Worm (Caenorhabditis elegans): Measurements from ENCODE around the gene lin-1.

lin-1 gene

ce11 chrIV:2316273-2316672, 16.2 kb upstream of the lin-1 start, which contains the start of gene Y38F2AL.12:
Y38F2AL.12 (plus strand) TSS chrIV:2316573.
- TF ChIP-seq flt-1 (GFP tag; IDR thresholded peaks at IDR 0.05) = no peak
- no peak for TF ChIP-seq hmbx-1 (tag; optimal IDR thresholded peaks at IDR 0.05)
- no peak for TF ChIP-seq F13C5.2 (tag; optimal IDR thresholded peaks at IDR 0.05)
- TF ChIP-seq tbx-37 (GFP tag; conservative IDR thresholded peaks at IDR 0.05) = no peak
- TF ChIP-seq ama-1 (optimal IDR thresholded peaks at IDR 0.05) = no peak
- no peak for TF ChIP-seq pes-1 (GFP tag; IDR thresholded peaks at IDR 0.05)
- TF ChIP-seq tra-4 (tag; optimal IDR thresholded peaks at IDR 0.05) = no peak
- no peak for TF ChIP-seq B0310.2 (tag; optimal IDR thresholded peaks at IDR 0.05)
- TF ChIP-seq ceh-36 (tag; optimal IDR thresholded peaks at IDR 0.05) = no peak

- no peak for TF ChIP-seq tbx-37 (GFP tag; conservative IDR thresholded peaks at IDR 0.05)
- no peak for TF ChIP-seq F13C5.2 (tag; optimal IDR thresholded peaks at IDR 0.05)
- TF ChIP-seq flt-1 (GFP tag; IDR thresholded peaks at IDR 0.05) = no peak
- TF ChIP-seq ceh-36 (tag; optimal IDR thresholded peaks at IDR 0.05) = no peak
- no peak for TF ChIP-seq aly-1 (tag; optimal IDR thresholded peaks at IDR 0.05)
- no peak for TF ChIP-seq ets-7 (tag; optimal IDR thresholded peaks at IDR 0.05)
- no peak for TF ChIP-seq sea-1 (GFP tag; conservative IDR thresholded peaks at IDR 0.05)
- no peak for TF ChIP-seq scrt-1 (GFP tag; IDR thresholded peaks at IDR 0.05)
- TF ChIP-seq tra-4 (tag; optimal IDR thresholded peaks at IDR 0.05) = no peak
- TF ChIP-seq pes-1 (GFP tag; IDR thresholded peaks at IDR 0.05) = no peak
- TF ChIP-seq B0310.2 (tag; optimal IDR thresholded peaks at IDR 0.05) = no peak
- TF ChIP-seq hnd-1 (tag; optimal IDR thresholded peaks at IDR 0.05) = no peak
- no peak for TF ChIP-seq hmbx-1 (tag; optimal IDR thresholded peaks at IDR 0.05)
Measured at ce11 chrIV:2315545-2315995, 15.5 kb upstream of the lin-1 start, which contains the start of gene vha-3. vha-3 (minus strand) TSS chrIV:2315945.

ce11 chrIV:2314862-2315261, 14.8 kb upstream of the lin-1 start:
- TF ChIP-seq flt-1 (GFP tag; IDR thresholded peaks at IDR 0.05) (no peak), ceh-13 (GFP tag; optimal IDR thresholded peaks at IDR 0.05) (no peak), scrt-1 (GFP tag; IDR thresholded peaks at IDR 0.05) (no peak), hmbx-1 (tag; optimal IDR thresholded peaks at IDR 0.05) (no peak), pes-1 (GFP tag; IDR thresholded peaks at IDR 0.05) (no peak), hmg-4 (GFP tag; optimal IDR thresholded peaks at IDR 0.05) (no peak), sea-1 (GFP tag; conservative IDR thresholded peaks at IDR 0.05) (no peak), tra-4 (tag; optimal IDR thresholded peaks at IDR 0.05) (no peak), tbx-11 (GFP tag; IDR thresholded peaks at IDR 0.05) (no peak), ama-1 (optimal IDR thresholded peaks at IDR 0.05) (no peak), F13C5.2 (tag; optimal IDR thresholded peaks at IDR 0.05) (no peak), ceh-36 (tag; optimal IDR thresholded peaks at IDR 0.05) (no peak), aly-1 (tag; optimal IDR thresholded peaks at IDR 0.05) (no peak)

- no peak for TF ChIP-seq tra-4 (tag; optimal IDR thresholded peaks at IDR 0.05)
Measured at ce11 chrIV:2313721-2314683, 13.9 kb upstream of the lin-1 start, which contains the start of gene vha-11. vha-11 (minus strand) TSS chrIV:2314567.

- TF ChIP-seq sea-1 (GFP tag; conservative IDR thresholded peaks at IDR 0.05) = no peak
- TF ChIP-seq hmbx-1 (tag; optimal IDR thresholded peaks at IDR 0.05) = no peak
- no peak for TF ChIP-seq B0310.2 (tag; optimal IDR thresholded peaks at IDR 0.05)
- TF ChIP-seq scrt-1 (GFP tag; IDR thresholded peaks at IDR 0.05) = no peak
- no peak for TF ChIP-seq flt-1 (GFP tag; IDR thresholded peaks at IDR 0.05)
Measured at ce11 chrIV:2311554-2311953, 11.5 kb upstream of the lin-1 start.

DNA sequence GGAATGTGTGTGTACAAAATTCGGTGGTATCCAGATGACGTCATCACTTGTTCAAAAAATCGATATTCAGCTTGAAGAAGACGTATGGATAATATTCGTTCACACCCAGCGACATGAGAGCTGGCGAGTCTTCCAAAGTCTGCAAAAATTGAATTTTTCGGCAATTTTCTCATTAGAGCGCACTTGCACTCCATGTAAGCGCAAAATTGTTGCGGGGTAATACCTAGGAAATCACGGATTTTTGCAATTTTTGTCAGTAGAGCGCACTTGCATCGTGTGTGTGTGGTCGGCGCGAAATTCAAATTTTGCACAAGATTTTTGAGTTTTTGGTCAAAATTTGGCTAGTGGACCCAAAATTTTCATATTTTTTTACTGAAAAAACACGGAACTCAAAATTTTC, 8.1 kb upstream of the lin-1 start:
- TF ChIP-seq hmbx-1 (tag; optimal IDR thresholded peaks at IDR 0.05) (no peak), aly-1 (tag; optimal IDR thresholded peaks at IDR 0.05) (no peak), tbx-37 (GFP tag; conservative IDR thresholded peaks at IDR 0.05) (no peak), scrt-1 (GFP tag; IDR thresholded peaks at IDR 0.05) (no peak), tra-4 (tag; optimal IDR thresholded peaks at IDR 0.05) (no peak), ceh-36 (tag; optimal IDR thresholded peaks at IDR 0.05) (no peak), ceh-13 (GFP tag; optimal IDR thresholded peaks at IDR 0.05) (no peak), flt-1 (GFP tag; IDR thresholded peaks at IDR 0.05) (no peak), ets-7 (tag; optimal IDR thresholded peaks at IDR 0.05) (no peak), F13C5.2 (tag; optimal IDR thresholded peaks at IDR 0.05) (no peak), hmg-4 (GFP tag; optimal IDR thresholded peaks at IDR 0.05) (no peak), hnd-1 (tag; optimal IDR thresholded peaks at IDR 0.05) (no peak), sea-1 (GFP tag; conservative IDR thresholded peaks at IDR 0.05) (no peak), ama-1 (optimal IDR thresholded peaks at IDR 0.05) (no peak)

DNA sequence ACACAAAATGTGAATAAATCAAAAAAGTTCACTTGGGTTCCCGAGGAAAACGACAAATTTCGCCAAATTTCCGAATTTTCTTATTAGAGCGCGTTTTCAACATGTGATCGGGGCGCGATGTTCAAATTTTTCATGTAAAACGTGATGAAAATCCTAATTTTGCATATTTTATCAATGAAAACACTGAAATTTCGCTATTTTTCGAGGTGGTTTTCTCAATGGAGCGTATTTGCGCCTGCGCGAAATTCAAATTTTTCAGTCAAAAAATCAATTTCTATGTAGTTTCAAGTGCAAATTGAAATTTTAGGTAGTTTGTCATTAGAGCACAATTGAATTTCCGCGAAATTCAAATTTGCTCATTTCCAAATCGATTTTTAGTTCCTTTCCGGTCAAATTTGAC, 7.3 kb upstream of the lin-1 start:
- TF ChIP-seq hnd-1 (tag; optimal IDR thresholded peaks at IDR 0.05) = no peak
- TF ChIP-seq ets-7 (tag; optimal IDR thresholded peaks at IDR 0.05) = no peak
- no peak for TF ChIP-seq hmbx-1 (tag; optimal IDR thresholded peaks at IDR 0.05)
- TF ChIP-seq tra-4 (tag; optimal IDR thresholded peaks at IDR 0.05) = no peak
- no peak for TF ChIP-seq ceh-13 (GFP tag; optimal IDR thresholded peaks at IDR 0.05)
- no peak for TF ChIP-seq flt-1 (GFP tag; IDR thresholded peaks at IDR 0.05)
- no peak for TF ChIP-seq aly-1 (tag; optimal IDR thresholded peaks at IDR 0.05)
- TF ChIP-seq tbx-37 (GFP tag; conservative IDR thresholded peaks at IDR 0.05) = no peak
- TF ChIP-seq B0310.2 (tag; optimal IDR thresholded peaks at IDR 0.05) = no peak
- no peak for TF ChIP-seq F13C5.2 (tag; optimal IDR thresholded peaks at IDR 0.05)
- no peak for TF ChIP-seq scrt-1 (GFP tag; IDR thresholded peaks at IDR 0.05)
- TF ChIP-seq ceh-36 (tag; optimal IDR thresholded peaks at IDR 0.05) = no peak
- no peak for TF ChIP-seq hmg-4 (GFP tag; optimal IDR thresholded peaks at IDR 0.05)
- no peak for TF ChIP-seq ama-1 (optimal IDR thresholded peaks at IDR 0.05)
- TF ChIP-seq tbx-11 (GFP tag; IDR thresholded peaks at IDR 0.05) = no peak
